Fruit fly (Drosophila melanogaster) whole organism, embryonic: ENCODE results near the gene Nph.
A peak's percentile ranks its signal among the peaks of the same experiment; 100 is the strongest.

Source experiments
- CG10543 ChIP-seq: fragments of 200-800 bp; sonication (Bioruptor generic); optimal IDR thresholded peaks from 3 replicates; lab custom pipeline; 2017; ENCODE audit warnings: missing biosample characterization, mild to moderate bottlenecking, missing genetic modification characterization, moderate library complexity
- CG11560 ChIP-seq: fragments of 200-800 bp; sonication (Bioruptor generic); IDR thresholded peaks from 3 replicates; pipeline ENCODE4 v1.3.6; 2022; ENCODE audit warnings: missing biosample characterization, missing genetic modification characterization
- CG1233 ChIP-seq: fragments of 200-800 bp; sonication (Bioruptor generic); optimal IDR thresholded peaks from 4 replicates; lab custom pipeline; 2018; ENCODE audit warnings: missing biosample characterization, mild to moderate bottlenecking, missing genetic modification characterization
- CG12942 ChIP-seq: fragments of 200-800 bp; sonication (Bioruptor generic); optimal IDR thresholded peaks from 3 replicates; lab custom pipeline; 2016; ENCODE audit warnings: missing biosample characterization, missing genetic modification characterization
- CG14710 ChIP-seq: fragments of 200-800 bp; sonication (Bioruptor generic); optimal IDR thresholded peaks from 3 replicates; lab custom pipeline; 2019; ENCODE audit warnings: missing biosample characterization, mild to moderate bottlenecking, missing genetic modification characterization, moderate library complexity
- CG17359 ChIP-seq: fragments of 200-800 bp; sonication (Bioruptor generic); optimal IDR thresholded peaks from 3 replicates; lab custom pipeline; 2018; ENCODE audit warnings: missing biosample characterization, mild to moderate bottlenecking, missing genetic modification characterization, moderate library complexity
- CG17802 ChIP-seq: fragments of 200-800 bp; sonication (Bioruptor generic); optimal IDR thresholded peaks from 2 replicates; lab custom pipeline; 2018; ENCODE audit warnings: missing biosample characterization, mild to moderate bottlenecking, missing genetic modification characterization, moderate library complexity
- CG2116 ChIP-seq: fragments of 200-800 bp; sonication (Bioruptor generic); optimal IDR thresholded peaks from 3 replicates; lab custom pipeline; 2018; ENCODE audit warnings: missing biosample characterization, mild to moderate bottlenecking, missing genetic modification characterization
- CG2202 ChIP-seq: fragments of 200-800 bp; sonication (Bioruptor generic); optimal IDR thresholded peaks from 2 replicates; lab custom pipeline; 2018; ENCODE audit warnings: missing biosample characterization, mild to moderate bottlenecking, missing genetic modification characterization
- CG2678 ChIP-seq: fragments of 200-800 bp; sonication (Bioruptor generic); optimal IDR thresholded peaks from 3 replicates; lab custom pipeline; 2019; ENCODE audit warnings: missing biosample characterization, mild to moderate bottlenecking, missing genetic modification characterization, moderate library complexity
- CG32772 ChIP-seq: fragments of 200-800 bp; sonication (Bioruptor generic); IDR thresholded peaks from 2 replicates; pipeline ENCODE4 v1.3.6; 2022; ENCODE audit warnings: missing biosample characterization, missing genetic modification characterization
- CG34376 ChIP-seq: fragments of 200-800 bp; sonication (Bioruptor generic); optimal IDR thresholded peaks from 2 replicates; lab custom pipeline; 2018; ENCODE audit warnings: missing biosample characterization, mild to moderate bottlenecking, missing genetic modification characterization
- CG3838 ChIP-seq: fragments of 200-800 bp; sonication (Bioruptor generic); optimal IDR thresholded peaks from 3 replicates; lab custom pipeline; 2016; ENCODE audit warnings: missing biosample characterization, missing genetic modification characterization
- CG3995 ChIP-seq: fragments of 200-800 bp; sonication (Bioruptor generic); optimal IDR thresholded peaks from 3 replicates; lab custom pipeline; 2016; ENCODE audit warnings: missing biosample characterization, missing genetic modification characterization
- CG7372 ChIP-seq: fragments of 200-800 bp; sonication (Bioruptor generic); IDR thresholded peaks from 2 replicates; pipeline ENCODE4 v1.3.6; 2022; ENCODE audit warnings: missing biosample characterization, missing genetic modification characterization
- CG7745 ChIP-seq: fragments of 200-800 bp; sonication (Bioruptor generic); optimal IDR thresholded peaks from 2 replicates; lab custom pipeline; 2018; ENCODE audit warnings: missing biosample characterization, mild to moderate bottlenecking, missing genetic modification characterization, moderate library complexity
- D19A ChIP-seq: fragments of 200-800 bp; optimal IDR thresholded peaks from 3 replicates; lab custom pipeline; 2019; ENCODE audit warnings: missing biosample characterization, mild to moderate bottlenecking, missing genetic modification characterization, moderate library complexity
- D19B ChIP-seq: fragments of 200-800 bp; sonication (Bioruptor generic); optimal IDR thresholded peaks from 2 replicates; lab custom pipeline; 2017; ENCODE audit warnings: missing biosample characterization, mild to moderate bottlenecking, missing genetic modification characterization
- Dip3 ChIP-seq: fragments of 200-800 bp; sonication (Bioruptor generic); optimal IDR thresholded peaks from 3 replicates; lab custom pipeline; 2016; ENCODE audit warnings: missing biosample characterization, missing genetic modification characterization
- Fer3 ChIP-seq: fragments of 200-800 bp; sonication (Bioruptor generic); optimal IDR thresholded peaks from 2 replicates; lab custom pipeline; 2018; ENCODE audit warnings: missing biosample characterization, mild to moderate bottlenecking, missing genetic modification characterization, moderate library complexity
- HmgZ ChIP-seq: fragments of 200-800 bp; sonication (Bioruptor generic); optimal IDR thresholded peaks from 2 replicates; lab custom pipeline; 2018; ENCODE audit warnings: missing biosample characterization, mild to moderate bottlenecking, missing genetic modification characterization
- Kr ChIP-seq: fragments of 200-800 bp; sonication (Bioruptor generic); optimal IDR thresholded peaks from 2 replicates; lab custom pipeline; 2017; ENCODE audit warnings: missing biosample characterization, mild to moderate bottlenecking, missing genetic modification characterization
- Lim3 ChIP-seq: fragments of 200-800 bp; sonication (Bioruptor generic); IDR thresholded peaks from 2 replicates; pipeline ENCODE4 v1.3.6; 2022; ENCODE audit warnings: missing biosample characterization, missing genetic modification characterization
- Lpt ChIP-seq: fragments of >200 bp; optimal IDR thresholded peaks from 2 replicates; lab custom pipeline; 2018; ENCODE audit warnings: missing biosample characterization, missing genetic modification characterization
- MBD-R2 ChIP-seq: fragments of 200-800 bp; sonication (Bioruptor generic); IDR thresholded peaks from 2 replicates; pipeline ENCODE4 v1.3.6; 2022; ENCODE audit warnings: missing biosample characterization, missing genetic modification characterization
- Myb ChIP-seq: fragments of 200-800 bp; sonication (Bioruptor generic); optimal IDR thresholded peaks from 2 replicates; lab custom pipeline; 2016; ENCODE audit warnings: missing biosample characterization, missing genetic modification characterization
- NC2β ChIP-seq: fragments of 200-800 bp; sonication (Bioruptor generic); optimal IDR thresholded peaks from 2 replicates; lab custom pipeline; 2016; ENCODE audit warnings: missing biosample characterization, missing genetic modification characterization
- Optix ChIP-seq: fragments of 200-800 bp; sonication (Bioruptor generic); IDR thresholded peaks from 3 replicates; pipeline ENCODE4 v1.3.6; 2022; ENCODE audit warnings: missing biosample characterization, missing genetic modification characterization
- Rx ChIP-seq: fragments of 200-800 bp; sonication (Bioruptor generic); IDR thresholded peaks from 2 replicates; pipeline ENCODE4 v1.3.6; 2022; ENCODE audit warnings: missing biosample characterization, missing genetic modification characterization
- Scr ChIP-seq: fragments of 200-800 bp; sonication (Bioruptor generic); IDR thresholded peaks from 2 replicates; pipeline ENCODE4 v1.3.6; 2022; ENCODE audit warnings: missing biosample characterization, missing genetic modification characterization; ENCODE audit not compliant: partially characterized antibody
- Six4 ChIP-seq: fragments of 200-800 bp; sonication (Bioruptor generic); optimal IDR thresholded peaks from 2 replicates; lab custom pipeline; 2016; ENCODE audit warnings: missing biosample characterization, missing genetic modification characterization
- Trl ChIP-seq, 3 experiments: fragments of >200 bp in 2 of 3; fragments of 200-800 bp in 1 of 3; sonication (Bioruptor generic) in 1 of 3; optimal IDR thresholded peaks; 2 replicates in 1 of 3; 3 replicates in 2 of 3; lab custom pipeline; 2016 to 2017; ENCODE audit warnings: missing biosample characterization in 1 of 3, missing genetic modification characterization in 1 of 3
- ab ChIP-seq: fragments of 200-800 bp; sonication (Bioruptor generic); optimal IDR thresholded peaks from 2 replicates; lab custom pipeline; 2016; ENCODE audit warnings: missing biosample characterization, missing genetic modification characterization
- al ChIP-seq: fragments of 200-800 bp; sonication (Bioruptor generic); IDR thresholded peaks from 2 replicates; pipeline ENCODE4 v1.3.6; 2022; ENCODE audit warnings: missing biosample characterization, missing genetic modification characterization
- btn ChIP-seq: fragments of 200-800 bp; sonication (Bioruptor generic); optimal IDR thresholded peaks from 2 replicates; lab custom pipeline; 2016; ENCODE audit warnings: missing biosample characterization, missing genetic modification characterization
- danr ChIP-seq: fragments of 200-800 bp; sonication (Bioruptor generic); IDR thresholded peaks from 2 replicates; pipeline ENCODE4 v1.3.6; 2022; ENCODE audit warnings: missing biosample characterization, missing genetic modification characterization
- dati ChIP-seq: fragments of 200-800 bp; sonication (Bioruptor generic); IDR thresholded peaks from 2 replicates; pipeline ENCODE4 v1.3.6; 2022; ENCODE audit warnings: missing biosample characterization, missing genetic modification characterization
- dmrt99B ChIP-seq: fragments of 200-800 bp; sonication (Bioruptor generic); optimal IDR thresholded peaks from 2 replicates; lab custom pipeline; 2018; ENCODE audit warnings: missing biosample characterization, mild to moderate bottlenecking, missing genetic modification characterization, moderate library complexity
- emc ChIP-seq: fragments of 200-800 bp; sonication (Bioruptor generic); optimal IDR thresholded peaks from 2 replicates; lab custom pipeline; 2016; ENCODE audit warnings: missing biosample characterization, missing genetic modification characterization
- hth ChIP-seq: fragments of >200 bp; optimal IDR thresholded peaks from 2 replicates; lab custom pipeline; 2017; ENCODE audit warnings: inconsistent platforms
- kni ChIP-seq: fragments of 200-800 bp; sonication (Bioruptor generic); optimal IDR thresholded peaks from 3 replicates; lab custom pipeline; 2017; ENCODE audit warnings: mild to moderate bottlenecking, missing biosample characterization, missing genetic modification reagents, missing genetic modification characterization
- lov ChIP-seq, 2 experiments: fragments of 200-800 bp in 1 of 2; fragments of >200 bp in 1 of 2; sonication (Bioruptor generic) in 1 of 2; IDR thresholded peaks in 1 of 2; optimal IDR thresholded peaks in 1 of 2; 2 replicates in 1 of 2; 3 replicates in 1 of 2; pipeline versions ENCODE4 v1.3.6 to Lab custom; 2017 to 2022; ENCODE audit warnings: missing biosample characterization in 1 of 2, missing genetic modification characterization in 1 of 2
- maf-S ChIP-seq: fragments of 200-800 bp; sonication (Bioruptor generic); optimal IDR thresholded peaks from 2 replicates; lab custom pipeline; 2016; ENCODE audit warnings: missing biosample characterization, missing genetic modification characterization
- mirr ChIP-seq: fragments of 200-800 bp; sonication (Bioruptor generic); optimal IDR thresholded peaks from 3 replicates; lab custom pipeline; 2018; ENCODE audit warnings: missing biosample characterization, mild to moderate bottlenecking, missing genetic modification characterization
- nom ChIP-seq: fragments of 200-800 bp; sonication (Bioruptor generic); optimal IDR thresholded peaks from 2 replicates; lab custom pipeline; 2017; ENCODE audit warnings: missing biosample characterization, missing genetic modification characterization, mild to moderate bottlenecking, moderate library complexity, missing genetic modification reagents
- sens ChIP-seq: fragments of 200-800 bp; sonication (Bioruptor generic); peaks from one replicate; lab custom pipeline; 2016; ENCODE audit warnings: missing biosample characterization, missing genetic modification characterization
- slp2 ChIP-seq: fragments of 200-800 bp; sonication (Bioruptor generic); optimal IDR thresholded peaks from 2 replicates; lab custom pipeline; 2016; ENCODE audit warnings: missing biosample characterization, missing genetic modification characterization
- toy ChIP-seq: fragments of 200-800 bp; sonication (Bioruptor generic); IDR thresholded peaks from 2 replicates; pipeline ENCODE4 v1.3.6; 2022; ENCODE audit warnings: missing biosample characterization, missing genetic modification characterization
- trh ChIP-seq: fragments of 200-800 bp; sonication (Bioruptor generic); optimal IDR thresholded peaks from 2 replicates; lab custom pipeline; 2016; ENCODE audit warnings: missing biosample characterization, missing genetic modification characterization
- wor ChIP-seq: fragments of 200-800 bp; sonication (Bioruptor generic); IDR thresholded peaks from 2 replicates; pipeline ENCODE4 v1.3.6; 2022; ENCODE audit warnings: missing biosample characterization, missing genetic modification characterization
- yki ChIP-seq: fragments of >200 bp; optimal IDR thresholded peaks from 3 replicates; lab custom pipeline; 2018
- zen ChIP-seq: fragments of 200-800 bp; sonication (Bioruptor generic); optimal IDR thresholded peaks from 3 replicates; lab custom pipeline; 2018; ENCODE audit warnings: missing biosample characterization, mild to moderate bottlenecking, missing genetic modification characterization, moderate library complexity

Nph gene

DNA sequence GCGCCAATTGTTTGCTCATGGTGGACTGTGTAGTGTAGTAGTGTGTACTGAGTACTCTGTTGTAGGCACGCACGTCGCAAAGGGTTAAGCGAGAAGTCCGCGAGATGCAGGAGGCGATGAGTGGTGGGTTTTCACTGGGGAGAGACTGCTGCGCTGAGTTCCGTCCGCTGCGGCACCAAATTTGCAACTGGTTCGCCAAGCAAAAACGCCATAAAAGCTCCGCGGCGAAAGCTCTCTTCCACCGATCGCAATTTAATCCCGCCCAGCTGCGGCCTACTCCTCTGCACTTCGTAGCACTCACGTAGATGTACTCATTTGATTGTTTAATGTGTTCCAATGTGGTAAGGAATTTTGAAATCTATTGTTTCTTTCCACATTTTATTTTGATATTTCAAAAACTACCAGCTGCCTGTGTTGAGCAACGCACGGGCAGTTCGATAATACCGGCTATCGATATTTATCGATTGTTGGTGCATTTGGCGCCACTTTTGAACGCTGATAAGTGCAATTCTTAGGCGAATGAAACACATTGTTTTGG is 10.4 kb upstream of the Nph start, which contains the start of gene CG7920 (continued):
- no peak for TF ChIP-seq wor (GFP tag; lab: Robert Waterston, UW)
- TF ChIP-seq Myb (GFP tag; lab: Kevin White, UChicago): peak; percentile 79
- no peak for TF ChIP-seq CG32772 (GFP tag; lab: Robert Waterston, UW)
- TF ChIP-seq sens (GFP tag; lab: Kevin White, UChicago): no peak
- no peak for TF ChIP-seq CG3838 (GFP tag; lab: Kevin White, UChicago)
- no peak for TF ChIP-seq CG7372 (GFP tag; lab: Robert Waterston, UW)
- TF ChIP-seq CG10543: peak; percentile 58
- TF ChIP-seq ab: no peak
- no peak for TF ChIP-seq D19B (GFP tag; lab: Kevin White, UChicago)
- peak; percentile 1 for TF ChIP-seq mirr (GFP tag; lab: Kevin White, UChicago)
- TF ChIP-seq CG1233 (GFP tag; lab: Kevin White, UChicago): no peak
- no peak for TF ChIP-seq danr (GFP tag; lab: Robert Waterston, UW)
- TF ChIP-seq Lpt (GFP tag; lab: Kevin White, UChicago): no peak
- peak; percentile 29; the same call in 1 of the 2 replicates for TF ChIP-seq MBD-R2
- no peak for TF ChIP-seq Dip3
- TF ChIP-seq Lim3 (GFP tag; lab: Robert Waterston, UW): no peak
- TF ChIP-seq Trl (optimal IDR thresholded peaks at IDR 0.05; lab: Kevin White, UChicago): no peak
- no peak for TF ChIP-seq Trl (GFP tag; optimal IDR thresholded peaks at IDR 0.05; lab: Kevin White, UChicago)
- TF ChIP-seq Rx (GFP tag; lab: Robert Waterston, UW): no peak
- TF ChIP-seq btn (GFP tag; lab: Kevin White, UChicago): no peak
- no peak for TF ChIP-seq CG11560
- TF ChIP-seq toy (GFP tag; lab: Robert Waterston, UW): no peak
- no peak for TF ChIP-seq Fer3
- no peak for TF ChIP-seq dati (GFP tag; lab: Robert Waterston, UW)
- no peak for TF ChIP-seq al (GFP tag; lab: Robert Waterston, UW)
- peak; percentile 10 for TF ChIP-seq maf-S
- peak; percentile 68 for TF ChIP-seq HmgZ (tag; lab: Kevin White, UChicago)
- no peak for TF ChIP-seq D19A (tag; lab: Kevin White, UChicago)
- no peak for TF ChIP-seq Six4
- TF ChIP-seq CG3995: no peak
- peak; percentile 85 for TF ChIP-seq Scr (GFP tag; lab: Robert Waterston, UW)
- TF ChIP-seq zen (tag; lab: Kevin White, UChicago): no peak
- TF ChIP-seq dmrt99B (tag; lab: Kevin White, UChicago): no peak
- no peak for TF ChIP-seq Optix (GFP tag; lab: Robert Waterston, UW)
- no peak for TF ChIP-seq kni (GFP tag; lab: Kevin White, UChicago)
- no peak for TF ChIP-seq CG17359 (tag; lab: Kevin White, UChicago)
- TF ChIP-seq slp2 (GFP tag; lab: Kevin White, UChicago): no peak
- TF ChIP-seq CG34376 (GFP tag; lab: Kevin White, UChicago): peak; percentile 77
- peak; percentile 60 for TF ChIP-seq Kr (GFP tag; lab: Kevin White, UChicago)
- peak; percentile 10 for TF ChIP-seq CG2678 (tag; lab: Kevin White, UChicago)
- TF ChIP-seq trh (GFP tag; lab: Kevin White, UChicago): no peak
- no peak for TF ChIP-seq emc
- peak; percentile 77 for TF ChIP-seq nom (GFP tag; lab: Kevin White, UChicago)
- TF ChIP-seq lov (optimal IDR thresholded peaks at IDR 0.05; lab: Kevin White, UChicago): no peak
- TF ChIP-seq lov (GFP tag; IDR thresholded peaks at IDR 0.05; lab: Robert Waterston, UW): no peak
- peak; percentile 39 for TF ChIP-seq CG14710 (tag; lab: Kevin White, UChicago)
- peak; percentile 75 for TF ChIP-seq CG2116 (GFP tag; lab: Kevin White, UChicago)
- TF ChIP-seq CG7745 (tag; lab: Kevin White, UChicago): no peak
- no peak for TF ChIP-seq CG17802 (tag; lab: Kevin White, UChicago)
- TF ChIP-seq CG2202 (tag; lab: Kevin White, UChicago): no peak
- no peak for TF ChIP-seq NC2β
- TF ChIP-seq yki: no peak
- TF ChIP-seq CG12942 (GFP tag; lab: Kevin White, UChicago): peak; percentile 18
- TF ChIP-seq hth (lab: Kevin White, UChicago): no peak
